Worm (Caenorhabditis elegans): ENCODE results near the gene M70.2.

DNA sequence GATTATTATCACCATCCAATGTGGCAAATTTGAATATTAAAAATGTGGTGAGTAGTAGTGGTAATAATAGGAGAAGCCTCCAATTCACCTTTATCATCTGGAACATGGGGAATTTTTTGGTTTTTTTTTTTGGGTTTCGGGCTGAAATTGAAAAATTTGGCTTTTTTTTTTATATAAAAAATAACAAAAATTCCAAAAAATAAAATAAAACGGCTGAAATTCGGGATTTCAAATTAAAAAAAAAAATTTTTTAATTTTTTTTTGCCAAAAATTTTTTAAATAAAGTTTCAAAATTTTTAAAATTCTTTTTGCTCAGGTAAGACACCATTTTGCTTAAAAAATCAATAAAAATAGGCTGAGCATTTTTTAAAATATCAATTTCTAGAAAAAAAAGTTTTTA is 20.7 kb downstream of the M70.2 start, which contains the start of gene famp-1:
- TF ChIP-seq unc-62 (GFP tag; optimal IDR thresholded peaks at IDR 0.05) (no peak), nhr-76 (tag; optimal IDR thresholded peaks at IDR 0.05) (no peak), hlh-1 (tag; optimal IDR thresholded peaks at IDR 0.05) (no peak), elt-1 (tag; optimal IDR thresholded peaks at IDR 0.05; ENCODE audit: borderline replicate concordance, insufficient read depth) (no peak), nhr-237 (tag; optimal IDR thresholded peaks at IDR 0.05) (no peak)
